ENCODE assay signal across 1 fruit fly cellular context in genomic region chr3R:24231206-24231502, dm6.
TF ChIP-seq lines count a peak whose summit lies in the region.

No protein-coding gene starts in this region.

TF ChIP-seq in whole organism, embryonic, 481 proteins besides CTCF, POLR2A, EP300 and RAD21 (continued from another document):
- TF ChIP-seq Hsf (GFP tag; optimal IDR thresholded peaks at IDR 0.05; lab: Kevin White, UChicago) (no peak), CG42726 (GFP tag; IDR thresholded peaks at IDR 0.05; lab: Robert Waterston, UW; ENCODE audit: partially characterized antibody) (no peak), al (GFP tag; IDR thresholded peaks at IDR 0.05; lab: Robert Waterston, UW) (no peak), Hmr (GFP tag; optimal IDR thresholded peaks at IDR 0.05; lab: Kevin White, UChicago) (no peak), CG11560 (tag; IDR thresholded peaks at IDR 0.05; lab: Robert Waterston, UW) (no peak), CG17186 (GFP tag; optimal IDR thresholded peaks at IDR 0.05; lab: Kevin White, UChicago) (no peak), B-H1 (GFP tag; IDR thresholded peaks at IDR 0.05; lab: Robert Waterston, UW) (no peak), CG13123 (GFP tag; optimal IDR thresholded peaks at IDR 0.05; lab: Kevin White, UChicago) (no peak), pfk (GFP tag; optimal IDR thresholded peaks at IDR 0.05; lab: Kevin White, UChicago) (peak; percentile 36), CG32532 (GFP tag; IDR thresholded peaks at IDR 0.05; lab: Robert Waterston, UW) (no peak), ab (GFP tag; optimal IDR thresholded peaks at IDR 0.05; lab: Kevin White, UChicago) (no peak), inv (GFP tag; IDR thresholded peaks at IDR 0.05; lab: Robert Waterston, UW; ENCODE audit: partially characterized antibody) (no peak), gce (GFP tag; IDR thresholded peaks at IDR 0.05; lab: Robert Waterston, UW) (no peak), Sry-δ (GFP tag; optimal IDR thresholded peaks at IDR 0.05; lab: Kevin White, UChicago) (no peak), CG6791 (GFP tag; IDR thresholded peaks at IDR 0.05; lab: Robert Waterston, UW; ENCODE audit: partially characterized antibody) (no peak), CG5180 (GFP tag; optimal IDR thresholded peaks at IDR 0.05; lab: Kevin White, UChicago) (no peak), CkIIα-i1 (GFP tag; IDR thresholded peaks at IDR 0.05; lab: Robert Waterston, UW) (no peak), CG5245 (GFP tag; optimal IDR thresholded peaks at IDR 0.05; lab: Kevin White, UChicago) (no peak), Dip2 (GFP tag; IDR thresholded peaks at IDR 0.05; lab: Robert Waterston, UW) (no peak), D19B (GFP tag; optimal IDR thresholded peaks at IDR 0.05; lab: Kevin White, UChicago) (no peak), sens-2 (GFP tag; IDR thresholded peaks at IDR 0.05; lab: Robert Waterston, UW) (no peak), HLH4C (GFP tag; IDR thresholded peaks at IDR 0.05; lab: Robert Waterston, UW; ENCODE audit: partially characterized antibody) (no peak), CG16815 (GFP tag; optimal IDR thresholded peaks at IDR 0.05; lab: Kevin White, UChicago) (no peak), Ets65A (GFP tag; lab: Kevin White, UChicago) (no peak), Awh (GFP tag; IDR thresholded peaks at IDR 0.05; lab: Robert Waterston, UW) (no peak), CG3838 (GFP tag; optimal IDR thresholded peaks at IDR 0.05; lab: Kevin White, UChicago) (no peak), danr (GFP tag; IDR thresholded peaks at IDR 0.05; lab: Robert Waterston, UW) (no peak), Xbp1 (GFP tag; optimal IDR thresholded peaks at IDR 0.05; lab: Kevin White, UChicago) (no peak), slp2 (GFP tag; optimal IDR thresholded peaks at IDR 0.05; lab: Kevin White, UChicago) (no peak), bbx (GFP tag; IDR thresholded peaks at IDR 0.05; lab: Robert Waterston, UW; ENCODE audit: partially characterized antibody) (no peak), Bdp1 (GFP tag; optimal IDR thresholded peaks at IDR 0.05; lab: Kevin White, UChicago) (no peak), twi (tag; optimal IDR thresholded peaks at IDR 0.05; lab: Kevin White, UChicago) (no peak), CG2199 (GFP tag; IDR thresholded peaks at IDR 0.05; lab: Robert Waterston, UW) (no peak), Ssrp (tag; optimal IDR thresholded peaks at IDR 0.05; lab: Kevin White, UChicago) (no peak), Hand (GFP tag; optimal IDR thresholded peaks at IDR 0.05; lab: Kevin White, UChicago) (no peak), zfh2 (GFP tag; optimal IDR thresholded peaks at IDR 0.05; lab: Kevin White, UChicago) (no peak), CG7745 (tag; optimal IDR thresholded peaks at IDR 0.05; lab: Kevin White, UChicago) (no peak), Atf6 (GFP tag; IDR thresholded peaks at IDR 0.05; lab: Robert Waterston, UW) (no peak), Antp (GFP tag; optimal IDR thresholded peaks at IDR 0.05; lab: Kevin White, UChicago) (no peak), bigmax (GFP tag; optimal IDR thresholded peaks at IDR 0.05; lab: Kevin White, UChicago) (no peak), bab2 (GFP tag; optimal IDR thresholded peaks at IDR 0.05; lab: Kevin White, UChicago) (no peak), unc-4 (GFP tag; IDR thresholded peaks at IDR 0.05; lab: Robert Waterston, UW; ENCODE audit: partially characterized antibody) (no peak), crol (GFP tag; IDR thresholded peaks at IDR 0.05; lab: Robert Waterston, UW) (no peak), wdn (GFP tag; IDR thresholded peaks at IDR 0.05; lab: Robert Waterston, UW) (no peak), usp (GFP tag; optimal IDR thresholded peaks at IDR 0.05; lab: Kevin White, UChicago) (no peak), schlank (tag; optimal IDR thresholded peaks at IDR 0.05; lab: Kevin White, UChicago) (no peak), CG8478 (optimal IDR thresholded peaks at IDR 0.05; lab: Kevin White, UChicago) (no peak), CG4328 (GFP tag; optimal IDR thresholded peaks at IDR 0.05; lab: Kevin White, UChicago) (no peak), Ptx1 (GFP tag; IDR thresholded peaks at IDR 0.05; lab: Robert Waterston, UW) (no peak)
